Fruit fly (Drosophila melanogaster) whole organism, embryonic: Measurements from ENCODE around the gene CG31627.
A peak's percentile ranks its signal among the peaks of the same experiment; 100 is the strongest.

Source experiments
- Adf1 ChIP-seq: fragments of 200-800 bp; sonication (Bioruptor generic); IDR thresholded peaks from 2 replicates; pipeline ENCODE4 v1.3.6; 2022; ENCODE audit warnings: missing biosample characterization, missing genetic modification characterization
- Blimp-1 ChIP-seq: fragments of 200-800 bp; sonication (Bioruptor generic); optimal IDR thresholded peaks from 3 replicates; lab custom pipeline; 2018; ENCODE audit warnings: missing biosample characterization, missing genetic modification characterization, mild to moderate bottlenecking, moderate library complexity, missing genetic modification reagents
- CG10147 ChIP-seq: fragments of 200-800 bp; sonication (Bioruptor generic); optimal IDR thresholded peaks from 2 replicates; lab custom pipeline; 2019; ENCODE audit warnings: missing biosample characterization, mild to moderate bottlenecking, missing genetic modification characterization, moderate library complexity
- CG10431 ChIP-seq: fragments of 200-800 bp; sonication (Bioruptor generic); optimal IDR thresholded peaks from 3 replicates; lab custom pipeline; 2018; ENCODE audit warnings: missing biosample characterization, mild to moderate bottlenecking, missing genetic modification characterization
- CG11093 ChIP-seq: fragments of 200-800 bp; sonication (Bioruptor generic); IDR thresholded peaks from 3 replicates; pipeline ENCODE4 v1.3.6; 2022; ENCODE audit warnings: missing biosample characterization, missing genetic modification characterization
- CG11247 ChIP-seq: fragments of 200-800 bp; sonication (Bioruptor generic); IDR thresholded peaks from 2 replicates; pipeline ENCODE4 v1.3.6; 2022; ENCODE audit warnings: missing biosample characterization, missing genetic modification characterization
- CG12391 ChIP-seq: fragments of 200-800 bp; sonication (Bioruptor generic); optimal IDR thresholded peaks from 3 replicates; lab custom pipeline; 2018; ENCODE audit warnings: missing biosample characterization, mild to moderate bottlenecking, missing genetic modification characterization, moderate library complexity
- CG13296 ChIP-seq: fragments of 200-800 bp; sonication (Bioruptor generic); optimal IDR thresholded peaks from 3 replicates; lab custom pipeline; 2018; ENCODE audit warnings: missing biosample characterization, mild to moderate bottlenecking, missing genetic modification characterization
- CG14441 ChIP-seq: fragments of 200-800 bp; sonication (Bioruptor generic); IDR thresholded peaks from 2 replicates; pipeline ENCODE4 v1.3.6; 2022; ENCODE audit warnings: missing biosample characterization, missing genetic modification characterization
- CG15514 ChIP-seq: fragments of 200-800 bp; sonication (Bioruptor generic); optimal IDR thresholded peaks from 3 replicates; lab custom pipeline; 2017; ENCODE audit warnings: missing biosample characterization, missing genetic modification characterization, mild to moderate bottlenecking, moderate library complexity, missing genetic modification reagents
- CG17186 ChIP-seq: fragments of 200-800 bp; sonication (Bioruptor generic); optimal IDR thresholded peaks from 3 replicates; lab custom pipeline; 2017; ENCODE audit warnings: missing biosample characterization, missing genetic modification reagents, missing genetic modification characterization
- CG18476 ChIP-seq: fragments of 200-800 bp; sonication (Bioruptor generic); optimal IDR thresholded peaks from 2 replicates; lab custom pipeline; 2016; ENCODE audit warnings: missing biosample characterization, mild to moderate bottlenecking, missing genetic modification characterization
- CG2875 ChIP-seq: fragments of 200-800 bp; sonication (Bioruptor generic); optimal IDR thresholded peaks from 2 replicates; lab custom pipeline; 2017; ENCODE audit warnings: missing biosample characterization, mild to moderate bottlenecking, missing genetic modification characterization, missing genetic modification reagents
- CG30431 ChIP-seq: fragments of 200-800 bp; sonication (Bioruptor generic); optimal IDR thresholded peaks from 2 replicates; lab custom pipeline; 2017; ENCODE audit warnings: missing biosample characterization, missing genetic modification characterization
- CG3065 ChIP-seq: fragments of 200-800 bp; sonication (Bioruptor generic); optimal IDR thresholded peaks from 2 replicates; lab custom pipeline; 2016; ENCODE audit warnings: missing biosample characterization, missing genetic modification characterization
- CG32767 ChIP-seq: fragments of 200-800 bp; sonication (Bioruptor generic); IDR thresholded peaks from 2 replicates; pipeline ENCODE4 v1.3.6; 2022; ENCODE audit warnings: missing biosample characterization, missing genetic modification characterization
- CG3847 ChIP-seq: fragments of 200-800 bp; sonication (Bioruptor generic); IDR thresholded peaks from 2 replicates; pipeline ENCODE4 v1.3.6; 2022; ENCODE audit warnings: missing biosample characterization, missing genetic modification characterization
- CG4282 ChIP-seq: fragments of 200-800 bp; sonication (Bioruptor generic); optimal IDR thresholded peaks from 2 replicates; lab custom pipeline; 2016; ENCODE audit warnings: missing biosample characterization, missing genetic modification characterization
- CG4424 ChIP-seq: fragments of 200-800 bp; sonication (Bioruptor generic); optimal IDR thresholded peaks from 3 replicates; lab custom pipeline; 2016; ENCODE audit warnings: missing biosample characterization, missing genetic modification characterization
- CG6654 ChIP-seq: fragments of 200-800 bp; sonication (Bioruptor generic); optimal IDR thresholded peaks from 2 replicates; lab custom pipeline; 2017; ENCODE audit warnings: missing biosample characterization, mild to moderate bottlenecking, missing genetic modification characterization
- CG7745 ChIP-seq: fragments of 200-800 bp; sonication (Bioruptor generic); optimal IDR thresholded peaks from 2 replicates; lab custom pipeline; 2018; ENCODE audit warnings: missing biosample characterization, mild to moderate bottlenecking, missing genetic modification characterization, moderate library complexity
- CG8089 ChIP-seq: fragments of 200-800 bp; sonication (Bioruptor generic); optimal IDR thresholded peaks from 3 replicates; lab custom pipeline; 2016; ENCODE audit warnings: missing biosample characterization, missing genetic modification characterization
- CG9609 ChIP-seq: fragments of 200-800 bp; sonication (Bioruptor generic); optimal IDR thresholded peaks from 3 replicates; lab custom pipeline; 2016; ENCODE audit warnings: missing biosample characterization, missing genetic modification characterization
- CG9797 ChIP-seq: fragments of 200-800 bp; sonication (Bioruptor generic); optimal IDR thresholded peaks from 3 replicates; lab custom pipeline; 2018; ENCODE audit warnings: missing biosample characterization, mild to moderate bottlenecking, missing genetic modification characterization
- CrebB ChIP-seq: fragments of 200-800 bp; sonication (Bioruptor generic); optimal IDR thresholded peaks from 3 replicates; lab custom pipeline; 2018; ENCODE audit warnings: missing biosample characterization, mild to moderate bottlenecking, missing genetic modification characterization
- Dfd ChIP-seq, 2 experiments: fragments of >200 bp; optimal IDR thresholded peaks; 2 replicates each; lab custom pipeline; 2017; ENCODE audit warnings: missing biosample characterization in 2 of 2, missing genetic modification characterization in 2 of 2
- Dip2 ChIP-seq: fragments of 200-800 bp; sonication (Bioruptor generic); IDR thresholded peaks from 2 replicates; pipeline ENCODE4 v1.3.6; 2022; ENCODE audit warnings: missing biosample characterization, missing genetic modification characterization
- Dip3 ChIP-seq: fragments of 200-800 bp; sonication (Bioruptor generic); optimal IDR thresholded peaks from 3 replicates; lab custom pipeline; 2016; ENCODE audit warnings: missing biosample characterization, missing genetic modification characterization
- Ets97D ChIP-seq: fragments of 200-800 bp; sonication (Bioruptor generic); optimal IDR thresholded peaks from 3 replicates; lab custom pipeline; 2016; ENCODE audit warnings: missing biosample characterization, missing genetic modification characterization
- Hr3 ChIP-seq: fragments of 200-800 bp; sonication (Bioruptor generic); optimal IDR thresholded peaks from 3 replicates; lab custom pipeline; 2016; ENCODE audit warnings: missing biosample characterization, missing genetic modification characterization
- Mad ChIP-seq: fragments of 200-800 bp; sonication (Bioruptor generic); optimal IDR thresholded peaks from 2 replicates; lab custom pipeline; 2016; ENCODE audit warnings: missing biosample characterization, missing genetic modification characterization
- Poxn ChIP-seq: fragments of 200-800 bp; sonication (Bioruptor generic); IDR thresholded peaks from 2 replicates; pipeline ENCODE4 v1.3.6; 2022; ENCODE audit warnings: missing biosample characterization, missing genetic modification characterization
- Vsx1 ChIP-seq: fragments of 200-800 bp; sonication (Bioruptor generic); optimal IDR thresholded peaks from 2 replicates; lab custom pipeline; 2017; ENCODE audit warnings: missing biosample characterization, mild to moderate bottlenecking, missing genetic modification characterization, missing genetic modification reagents
- caup ChIP-seq: fragments of 200-800 bp; sonication (Bioruptor generic); optimal IDR thresholded peaks from 3 replicates; lab custom pipeline; 2017; ENCODE audit warnings: missing biosample characterization, mild to moderate bottlenecking, missing genetic modification characterization, moderate library complexity; ENCODE audit not compliant: severe bottlenecking
- chinmo ChIP-seq: fragments of 200-800 bp; sonication (Bioruptor generic); IDR thresholded peaks from 4 replicates; pipeline ENCODE4 v1.3.6; 2022; ENCODE audit warnings: missing biosample characterization, missing genetic modification characterization; ENCODE audit not compliant: partially characterized antibody
- chm ChIP-seq: fragments of 200-800 bp; sonication (Bioruptor generic); IDR thresholded peaks from 2 replicates; pipeline ENCODE4 v1.3.6; 2022; ENCODE audit warnings: missing biosample characterization, missing genetic modification characterization
- dan ChIP-seq: fragments of 200-800 bp; sonication (Bioruptor generic); IDR thresholded peaks from 2 replicates; pipeline ENCODE4 v1.3.6; 2022; ENCODE audit warnings: missing biosample characterization, missing genetic modification characterization
- danr ChIP-seq: fragments of 200-800 bp; sonication (Bioruptor generic); IDR thresholded peaks from 2 replicates; pipeline ENCODE4 v1.3.6; 2022; ENCODE audit warnings: missing biosample characterization, missing genetic modification characterization
- eve ChIP-seq, 2 experiments: fragments of >200 bp; optimal IDR thresholded peaks; 2 replicates each; lab custom pipeline; 2017; ENCODE audit warnings: missing biosample characterization in 2 of 2, missing genetic modification characterization in 2 of 2
- eyg ChIP-seq: fragments of 200-800 bp; sonication (Bioruptor generic); optimal IDR thresholded peaks from 3 replicates; lab custom pipeline; 2016; ENCODE audit warnings: missing biosample characterization, missing genetic modification characterization
- her ChIP-seq: fragments of 200-800 bp; sonication (Bioruptor generic); optimal IDR thresholded peaks from 2 replicates; lab custom pipeline; 2016; ENCODE audit warnings: missing biosample characterization, missing genetic modification characterization
- nerfin-1 ChIP-seq: fragments of 200-800 bp; sonication (Bioruptor generic); optimal IDR thresholded peaks from 3 replicates; lab custom pipeline; 2019; ENCODE audit warnings: missing biosample characterization, mild to moderate bottlenecking, missing genetic modification characterization, moderate library complexity
- nmo ChIP-seq: fragments of 200-800 bp; sonication (Bioruptor generic); optimal IDR thresholded peaks from 2 replicates; lab custom pipeline; 2018; ENCODE audit warnings: missing biosample characterization, mild to moderate bottlenecking, missing genetic modification characterization, moderate library complexity
- oc ChIP-seq: fragments of 200-800 bp; sonication (Bioruptor generic); optimal IDR thresholded peaks from 2 replicates; lab custom pipeline; 2018; ENCODE audit warnings: missing biosample characterization, mild to moderate bottlenecking, missing genetic modification characterization, moderate library complexity
- pan ChIP-seq, 4 experiments: fragments of >200 bp in 3 of 4; fragments of 200-800 bp in 1 of 4; sonication (Bioruptor generic) in 1 of 4; optimal IDR thresholded peaks in 3 of 4; IDR thresholded peaks in 1 of 4; 2 replicates each; pipeline versions ENCODE4 v1.3.6 to Lab custom; 2017 to 2022; ENCODE audit warnings: missing biosample characterization in 2 of 4, missing genetic modification characterization in 2 of 4, mixed read lengths in 1 of 4
- pho ChIP-seq: fragments of 200-800 bp; sonication (Bioruptor generic); optimal IDR thresholded peaks from 2 replicates; lab custom pipeline; 2016; ENCODE audit warnings: missing biosample characterization, missing genetic modification characterization
- ro ChIP-seq: fragments of 200-800 bp; sonication (Bioruptor generic); IDR thresholded peaks from 2 replicates; pipeline ENCODE4 v1.3.6; 2022; ENCODE audit warnings: missing biosample characterization, missing genetic modification characterization
- sc ChIP-seq, 3 experiments: fragments of >200 bp in 2 of 3; fragments of 200-800 bp in 1 of 3; sonication (Bioruptor generic) in 1 of 3; optimal IDR thresholded peaks; 2 replicates in 2 of 3; 3 replicates in 1 of 3; lab custom pipeline; 2017; ENCODE audit warnings: mild to moderate bottlenecking in 1 of 3, missing biosample characterization in 1 of 3, missing genetic modification characterization in 1 of 3, missing genetic modification reagents in 1 of 3

Gene CG31627

DNA sequence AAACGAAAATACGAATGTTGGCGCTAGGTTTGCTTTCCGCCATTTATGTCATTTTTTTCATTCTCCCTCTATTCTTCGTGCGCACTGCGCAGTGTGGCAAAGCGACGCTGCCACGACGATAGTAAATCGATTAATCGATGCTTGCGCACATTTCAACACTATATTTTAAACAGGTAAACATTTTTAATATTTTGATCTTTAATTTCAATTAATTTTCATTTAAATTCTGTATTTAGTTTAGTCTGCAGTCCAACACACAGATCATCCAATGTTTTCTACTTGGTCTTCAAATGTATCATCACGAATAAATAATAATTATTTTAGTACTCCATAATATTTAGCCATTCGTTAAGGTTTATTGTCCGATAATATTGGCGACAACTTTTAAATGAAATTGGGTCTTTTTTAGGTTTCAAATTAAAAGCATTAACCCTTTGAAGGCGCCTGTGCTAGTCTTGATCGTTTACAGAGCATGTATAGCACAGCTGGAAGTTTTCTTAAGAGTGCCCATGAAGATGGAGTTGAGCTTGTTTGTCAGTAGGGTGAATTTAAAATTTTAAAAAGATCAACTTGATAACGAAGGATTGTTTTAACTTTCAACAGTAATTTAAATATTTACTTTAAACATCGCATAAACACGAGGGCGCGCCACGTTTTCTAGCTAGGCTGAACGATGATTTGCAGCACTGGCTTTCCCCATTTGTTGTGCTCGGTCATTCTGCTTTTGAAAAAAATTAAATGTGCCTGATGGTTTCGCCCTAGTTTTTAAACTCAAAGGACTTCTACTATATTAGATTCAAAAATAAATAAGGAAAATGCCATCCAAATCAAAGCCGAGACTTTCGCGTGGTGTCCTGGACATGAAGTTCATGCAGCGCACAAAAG lies 16.6 kb upstream of the CG31627 start, which contains the start of the genes Mpp6 and E2f2 (continued):
- TF ChIP-seq oc (no peak), sc (optimal IDR thresholded peaks at IDR 0.05; lab: Kevin White, UChicago) (no peak), sc (GFP tag; optimal IDR thresholded peaks at IDR 0.05; lab: Kevin White, UChicago) (no peak), CG11093 (no peak), pan (optimal IDR thresholded peaks at IDR 0.05; lab: Kevin White, UChicago) (no peak), pan (GFP tag; optimal IDR thresholded peaks at IDR 0.05 in 1 of 2, IDR thresholded peaks at IDR 0.05 in 1 of 2) (peak in 1 of 2 experiments; percentile 48), Poxn (GFP tag; lab: Robert Waterston, UW) (no peak), CG32767 (GFP tag; lab: Robert Waterston, UW) (no peak), CG15514 (GFP tag; lab: Kevin White, UChicago) (peak; percentile 55), eyg (GFP tag; lab: Kevin White, UChicago) (no peak), Hr3 (peak; percentile 20), CG11247 (GFP tag; lab: Robert Waterston, UW) (peak; percentile 71), CG10147 (GFP tag; lab: Kevin White, UChicago) (no peak), CG4424 (GFP tag; lab: Kevin White, UChicago) (no peak), nerfin-1 (tag; lab: Kevin White, UChicago) (no peak), CG30431 (GFP tag; lab: Kevin White, UChicago) (no peak), CG2875 (GFP tag; lab: Kevin White, UChicago) (no peak), CG3847 (peak; percentile 82), chm (no peak), Blimp-1 (GFP tag; lab: Kevin White, UChicago) (no peak), CG6654 (GFP tag; lab: Kevin White, UChicago) (no peak), Dip3 (peak; percentile 29), ro (GFP tag; lab: Robert Waterston, UW) (no peak), CG4282 (no peak), Dfd (GFP tag; optimal IDR thresholded peaks at IDR 0.05; lab: Kevin White, UChicago) (no peak), Vsx1 (GFP tag; lab: Kevin White, UChicago) (no peak), caup (no peak), Ets97D (peak; percentile 58), Adf1 (GFP tag; lab: Robert Waterston, UW) (peak; percentile 23; the same call in 1 of the 2 replicates), dan (GFP tag; lab: Robert Waterston, UW) (no peak), CG3065 (no peak), CG9797 (GFP tag; lab: Kevin White, UChicago) (no peak), CG14441 (no peak), CG7745 (tag; lab: Kevin White, UChicago) (no peak), her (no peak), eve (GFP tag; optimal IDR thresholded peaks at IDR 0.05; lab: Kevin White, UChicago) (no peak), nmo (GFP tag; lab: Kevin White, UChicago) (peak; percentile 2), chinmo (peak; percentile 80; the same call in 2 of the 4 replicates), CG8089 (GFP tag; lab: Kevin White, UChicago) (no peak), Mad (GFP tag; lab: Kevin White, UChicago) (peak; percentile 23), pho (GFP tag; lab: Kevin White, UChicago) (peak; percentile 41), CG18476 (GFP tag; lab: Kevin White, UChicago) (no peak), danr (GFP tag; lab: Robert Waterston, UW) (no peak), CG17186 (GFP tag; lab: Kevin White, UChicago) (peak; percentile 77), CG10431 (no peak), CG13296 (peak; percentile 4), CrebB (tag; lab: Kevin White, UChicago) (no peak), Dip2 (GFP tag; lab: Robert Waterston, UW) (no peak), CG12391 (peak; percentile 6), CG9609 (GFP tag; lab: Kevin White, UChicago) (no peak)
